Worm (Caenorhabditis elegans) whole organism, L2 larva: Measurements from ENCODE around the gene F35D11.1.

Experiments used
- R02D3.7 ChIP-seq: fragments of 150-350 bp; optimal IDR thresholded peaks from 2 replicates; lab custom pipeline; 2014; ENCODE audit warnings: missing biosample characterization, missing genetic modification characterization
- ama-1 ChIP-seq: fragments of 150-350 bp; optimal IDR thresholded peaks from 2 replicates; lab custom pipeline; 2018; ENCODE audit warnings: inconsistent platforms
- ceh-16 ChIP-seq: fragments of 150-350 bp; optimal IDR thresholded peaks from 2 replicates; lab custom pipeline; 2014; ENCODE audit warnings: missing biosample characterization, missing genetic modification characterization
- elt-3 ChIP-seq: sonication (generic microtip); optimal IDR thresholded peaks from 2 replicates; lab custom pipeline; 2017; ENCODE audit warnings: missing biosample characterization, missing genetic modification characterization
- lin-13 ChIP-seq: fragments of 150-350 bp; optimal IDR thresholded peaks from 2 replicates; lab custom pipeline; 2014; ENCODE audit warnings: missing biosample characterization, missing genetic modification reagents, missing genetic modification characterization
- mab-5 ChIP-seq: fragments of 150-350 bp; optimal IDR thresholded peaks from 2 replicates; lab custom pipeline; 2014; ENCODE audit warnings: missing biosample characterization, missing genetic modification characterization
- ztf-4 ChIP-seq: fragments of 150-350 bp; optimal IDR thresholded peaks from 2 replicates; lab custom pipeline; 2014; ENCODE audit warnings: missing biosample characterization, missing genetic modification characterization

ce11 chrII:4648785-4649184 is 22.1 kb downstream of the F35D11.1 start, which contains the start of gene lgc-27:
- TF ChIP-seq R02D3.7 (tag; lab: Kevin White, UChicago) (no peak), ceh-16 (no peak), mab-5 (tag; lab: Kevin White, UChicago) (no peak), elt-3 (tag; lab: Kevin White, UChicago) (no peak), lin-13 (GFP tag; lab: Kevin White, UChicago) (no peak), ztf-4 (tag; lab: Kevin White, UChicago) (no peak), ama-1 (lab: Kevin White, UChicago) (no peak)
